Worm (Caenorhabditis elegans): ENCODE results near the gene srxa-19.

The srxa-19 gene

ce11 chrV:10101916-10102315 is 20.7 kb downstream of the srxa-19 start, which contains the start of gene C08B6.14:
Gene C08B6.14 (minus strand): TSS chrV:10102016.
- TF ChIP-seq nhr-28 (tag; optimal IDR thresholded peaks at IDR 0.05) (no peak), ceh-9 (tag; optimal IDR thresholded peaks at IDR 0.05) (no peak), lin-15B (tag; optimal IDR thresholded peaks at IDR 0.05) (no peak), pqm-1 (tag; optimal IDR thresholded peaks at IDR 0.05) (no peak), nfya-1 (tag; optimal IDR thresholded peaks at IDR 0.05; ENCODE audit: insufficient read depth) (no peak), unc-62 (GFP tag; optimal IDR thresholded peaks at IDR 0.05) (no peak), jun-1 (tag; optimal IDR thresholded peaks at IDR 0.05) (no peak), ceh-28 (tag; optimal IDR thresholded peaks at IDR 0.05) (no peak), ama-1 (optimal IDR thresholded peaks at IDR 0.05) (no peak), mml-1 (tag; optimal IDR thresholded peaks at IDR 0.05) (no peak), ztf-4 (tag; optimal IDR thresholded peaks at IDR 0.05) (no peak), R02D3.7 (tag; optimal IDR thresholded peaks at IDR 0.05) (no peak), nhr-77 (tag; optimal IDR thresholded peaks at IDR 0.05) (no peak), lin-39 (tag; optimal IDR thresholded peaks at IDR 0.05) (no peak)

ce11 chrV:10098429-10098828 is 24.1 kb downstream of the srxa-19 start, which contains the start of gene ugt-47:
Gene ugt-47 (minus strand): TSS chrV:10098597.
- no peak for TF ChIP-seq pqm-1 (tag; optimal IDR thresholded peaks at IDR 0.05)
- peak; percentile 61 for TF ChIP-seq elt-2 (tag; optimal IDR thresholded peaks at IDR 0.05)

DNA sequence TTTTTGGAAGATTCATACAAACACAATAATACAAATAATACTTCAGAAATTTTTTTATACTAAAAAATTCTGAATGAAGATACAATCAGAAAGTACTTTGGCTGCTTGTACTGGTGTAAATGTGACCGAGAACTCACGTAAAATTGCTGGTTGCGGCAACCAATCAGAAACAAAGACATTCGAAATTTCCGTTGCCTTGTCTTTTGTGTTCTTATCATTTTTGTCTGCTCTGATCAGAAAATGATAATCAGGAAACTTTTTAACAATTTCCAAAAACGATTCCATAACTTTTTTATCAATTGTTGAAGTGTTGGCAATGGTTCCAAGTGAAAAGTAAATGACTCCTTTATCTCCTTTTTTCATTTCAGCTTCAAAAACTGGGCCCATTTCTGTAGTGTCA is 25.6 kb downstream of the srxa-19 start:
- TF ChIP-seq ztf-4 (tag; optimal IDR thresholded peaks at IDR 0.05) = no peak
- no peak for TF ChIP-seq nhr-67 (tag; optimal IDR thresholded peaks at IDR 0.05)
- TF ChIP-seq pha-4 (tag; optimal IDR thresholded peaks at IDR 0.05) = peak; percentile 12
- TF ChIP-seq elt-2 (tag; optimal IDR thresholded peaks at IDR 0.05) = peak; percentile 92
- TF ChIP-seq tbx-2 (tag; optimal IDR thresholded peaks at IDR 0.05) = no peak
- TF ChIP-seq ceh-16 (tag; optimal IDR thresholded peaks at IDR 0.05) = no peak
- no peak for TF ChIP-seq jun-1 (tag; optimal IDR thresholded peaks at IDR 0.05)
- no peak for TF ChIP-seq ama-1 (optimal IDR thresholded peaks at IDR 0.05)
- TF ChIP-seq nhr-11 (tag; optimal IDR thresholded peaks at IDR 0.05) = no peak
- no peak for TF ChIP-seq elt-3 (tag; optimal IDR thresholded peaks at IDR 0.05)
- peak; percentile 62 for TF ChIP-seq nfya-1 (tag; optimal IDR thresholded peaks at IDR 0.05; ENCODE audit: insufficient read depth)
- no peak for TF ChIP-seq ztf-11 (tag; optimal IDR thresholded peaks at IDR 0.05)
- TF ChIP-seq eor-1 (tag; optimal IDR thresholded peaks at IDR 0.05) = no peak
- TF ChIP-seq pqm-1 (tag; optimal IDR thresholded peaks at IDR 0.05) = peak; percentile 60
- no peak for TF ChIP-seq unc-39 (tag; optimal IDR thresholded peaks at IDR 0.05)
- no peak for TF ChIP-seq mdl-1 (tag; optimal IDR thresholded peaks at IDR 0.05)
- no peak for TF ChIP-seq ceh-28 (tag; optimal IDR thresholded peaks at IDR 0.05)

ce11 chrV:10094374-10094773 is 28.2 kb downstream of the srxa-19 start, which contains the start of gene srd-49:
Gene srd-49 (plus strand): TSS chrV:10094674.
- TF ChIP-seq elt-2 (tag; optimal IDR thresholded peaks at IDR 0.05) (no peak), ZK546.5 (tag; optimal IDR thresholded peaks at IDR 0.05) (no peak), R02D3.7 (tag; optimal IDR thresholded peaks at IDR 0.05) (no peak), lin-15B (tag; optimal IDR thresholded peaks at IDR 0.05) (no peak), mml-1 (tag; optimal IDR thresholded peaks at IDR 0.05) (no peak), elt-3 (tag; optimal IDR thresholded peaks at IDR 0.05) (no peak), nhr-25 (tag; optimal IDR thresholded peaks at IDR 0.05) (no peak), nhr-76 (tag; optimal IDR thresholded peaks at IDR 0.05) (no peak), nhr-12 (tag; optimal IDR thresholded peaks at IDR 0.05) (no peak), ztf-4 (tag; optimal IDR thresholded peaks at IDR 0.05) (no peak), elt-1 (tag; optimal IDR thresholded peaks at IDR 0.05) (no peak), pqm-1 (tag; optimal IDR thresholded peaks at IDR 0.05) (no peak), fkh-2 (tag; optimal IDR thresholded peaks at IDR 0.05) (no peak), pha-4 (tag; optimal IDR thresholded peaks at IDR 0.05) (no peak), fkh-10 (GFP tag; optimal IDR thresholded peaks at IDR 0.05) (no peak)

- TF ChIP-seq pqm-1 (tag; optimal IDR thresholded peaks at IDR 0.05) (no peak), elt-2 (tag; optimal IDR thresholded peaks at IDR 0.05) (no peak), nhr-11 (tag; optimal IDR thresholded peaks at IDR 0.05) (no peak), skn-1 (tag; optimal IDR thresholded peaks at IDR 0.05) (no peak)
Measured at ce11 chrV:10091152-10091551, 31.4 kb downstream of the srxa-19 start, which contains the start of gene R04B5.11. Gene R04B5.11 (minus strand): TSS chrV:10091252.

- no peak for TF ChIP-seq lin-15B (tag; optimal IDR thresholded peaks at IDR 0.05)
- no peak for TF ChIP-seq fkh-10 (GFP tag; optimal IDR thresholded peaks at IDR 0.05)
- TF ChIP-seq nhr-23 (tag; optimal IDR thresholded peaks at IDR 0.05) = no peak
- TF ChIP-seq ama-1 (optimal IDR thresholded peaks at IDR 0.05) = no peak
- TF ChIP-seq mml-1 (tag; optimal IDR thresholded peaks at IDR 0.05) = no peak
- no peak for TF ChIP-seq sea-2 (GFP tag; optimal IDR thresholded peaks at IDR 0.05)
- TF ChIP-seq nhr-237 (tag; optimal IDR thresholded peaks at IDR 0.05) = no peak
- TF ChIP-seq fkh-2 (tag; optimal IDR thresholded peaks at IDR 0.05) = no peak
Measured at ce11 chrV:10090461-10090860, 32.1 kb downstream of the srxa-19 start, which contains the start of gene R04B5.7. Gene R04B5.7 (minus strand): TSS chrV:10090561.

Measured in whole organism, L3 larva.